Worm (Caenorhabditis elegans) whole organism, L4 larva: ENCODE results near the gene C08B6.18.

Experiments
- R02D3.7 ChIP-seq: fragments of 150-350 bp; sonication (generic microtip); optimal IDR thresholded peaks from 3 replicates; lab custom pipeline; 2014; ENCODE audit warnings: missing biosample characterization, missing genetic modification characterization
- T20F7.1 ChIP-seq: fragments of 200-800 bp; sonication (Bioruptor generic); optimal IDR thresholded peaks from 2 replicates; lab custom pipeline; 2018; ENCODE audit warnings: mild to moderate bottlenecking, missing genetic modification characterization, missing compliant biosample characterization
- ZK546.5 ChIP-seq, 2 experiments: sonication (generic microtip); optimal IDR thresholded peaks; 2 replicates each; lab custom pipeline; 2017; ENCODE audit warnings: missing biosample characterization in 2 of 2, missing genetic modification characterization in 2 of 2
- ama-1 ChIP-seq: fragments of 150-350 bp; optimal IDR thresholded peaks from 2 replicates; lab custom pipeline; 2014; ENCODE audit warnings: inconsistent platforms, mixed read lengths
- attf-4 ChIP-seq: sonication (generic microtip); optimal IDR thresholded peaks from 3 replicates; lab custom pipeline; 2017; ENCODE audit warnings: missing biosample characterization, missing genetic modification characterization
- ceh-62 ChIP-seq: sonication (generic microtip); optimal IDR thresholded peaks from 2 replicates; lab custom pipeline; 2017; ENCODE audit warnings: missing biosample characterization, missing genetic modification characterization
- cey-2 ChIP-seq: sonication (generic microtip); optimal IDR thresholded peaks from 3 replicates; lab custom pipeline; 2017; ENCODE audit warnings: missing genetic modification characterization, mild to moderate bottlenecking, missing compliant biosample characterization, antibody characterized with exemption, borderline replicate concordance; ENCODE audit not compliant: insufficient read depth
- daf-16 ChIP-seq, 3 experiments: sonication (generic microtip); optimal IDR thresholded peaks; 2 replicates each; lab custom pipeline; 2016 to 2017; ENCODE audit warnings: missing genetic modification characterization in 3 of 3, missing genetic modification reagents in 3 of 3, mild to moderate bottlenecking in 2 of 3, missing compliant biosample characterization in 2 of 3, missing biosample characterization in 1 of 3, moderate library complexity in 1 of 3
- daf-19 ChIP-seq: fragments of 200-800 bp; sonication (Bioruptor generic); conservative IDR thresholded peaks from 2 replicates; pipeline ENCODE4 v1.3.6; 2022; ENCODE audit warnings: missing genetic modification characterization, missing compliant biosample characterization
- daf-8 ChIP-seq: fragments of 200-800 bp; sonication (Bioruptor generic); IDR thresholded peaks from 2 replicates; pipeline ENCODE4 v1.3.6; 2022; ENCODE audit warnings: missing genetic modification characterization, missing compliant biosample characterization
- dmd-8 ChIP-seq: fragments of 200-800 bp; sonication (Bioruptor generic); IDR thresholded peaks from 2 replicates; pipeline ENCODE4 v1.3.6; 2022; ENCODE audit warnings: missing genetic modification characterization, missing compliant biosample characterization
- dmd-9 ChIP-seq: fragments of 200-800 bp; sonication (Bioruptor generic); IDR thresholded peaks from 2 replicates; pipeline ENCODE4 v1.3.6; 2022; ENCODE audit warnings: missing genetic modification reagents, missing genetic modification characterization, missing compliant biosample characterization
- egl-27 ChIP-seq: sonication (generic microtip); optimal IDR thresholded peaks from 3 replicates; lab custom pipeline; 2017; ENCODE audit warnings: missing biosample characterization, missing genetic modification reagents, missing genetic modification characterization
- gei-8 ChIP-seq: fragments of 200-800 bp; sonication (Bioruptor generic); optimal IDR thresholded peaks from 2 replicates; lab custom pipeline; 2018; ENCODE audit warnings: mild to moderate bottlenecking, missing genetic modification characterization, missing compliant biosample characterization
- hif-1 ChIP-seq, 2 experiments: sonication (generic microtip); optimal IDR thresholded peaks; 2 replicates each; lab custom pipeline; 2016 to 2017; ENCODE audit warnings: missing compliant biosample characterization in 2 of 2, missing genetic modification characterization in 2 of 2, missing genetic modification reagents in 2 of 2, missing genotype in 2 of 2, mild to moderate bottlenecking in 1 of 2
- hlh-11 ChIP-seq: fragments of 200-800 bp; sonication (Bioruptor generic); optimal IDR thresholded peaks from 2 replicates; lab custom pipeline; 2018; ENCODE audit warnings: mild to moderate bottlenecking, missing genetic modification characterization, missing compliant biosample characterization
- hlh-30 ChIP-seq: sonication (generic microtip); optimal IDR thresholded peaks from 2 replicates; lab custom pipeline; 2017; ENCODE audit warnings: antibody characterized with exemption, mild to moderate bottlenecking, missing genetic modification characterization, missing compliant biosample characterization; ENCODE audit not compliant: insufficient read depth
- lin-29 ChIP-seq: fragments of 200-800 bp; sonication (Bioruptor generic); IDR thresholded peaks from 2 replicates; pipeline ENCODE4 v1.3.6; 2022; ENCODE audit warnings: missing genetic modification reagents, missing genetic modification characterization, missing compliant biosample characterization
- lin-39 ChIP-seq: fragments of 150-350 bp; optimal IDR thresholded peaks from 2 replicates; lab custom pipeline; 2014; ENCODE audit warnings: missing biosample characterization, missing genetic modification reagents, missing genetic modification characterization
- lir-3 ChIP-seq: sonication (generic microtip); optimal IDR thresholded peaks from 2 replicates; lab custom pipeline; 2016; ENCODE audit warnings: mild to moderate bottlenecking, missing genetic modification characterization, missing compliant biosample characterization
- mdl-1 ChIP-seq, 2 experiments: fragments of 150-350 bp in 1 of 2; sonication (generic microtip) in 1 of 2; optimal IDR thresholded peaks; 2 replicates each; lab custom pipeline; 2014 to 2017; ENCODE audit warnings: missing biosample characterization in 2 of 2, missing genetic modification characterization in 2 of 2
- mdt-29 ChIP-seq: fragments of 200-800 bp; sonication (Bioruptor generic); IDR thresholded peaks from 2 replicates; pipeline ENCODE4 v1.3.6; 2022; ENCODE audit warnings: missing genetic modification reagents, missing genetic modification characterization, missing compliant biosample characterization
- mep-1 ChIP-seq: fragments of 150-350 bp; sonication (generic microtip); optimal IDR thresholded peaks from 3 replicates; lab custom pipeline; 2014; ENCODE audit warnings: missing biosample characterization, missing genetic modification characterization
- mes-2 ChIP-seq: sonication (generic microtip); optimal IDR thresholded peaks from 2 replicates; lab custom pipeline; 2016; ENCODE audit warnings: missing genotype, mild to moderate bottlenecking, missing genetic modification characterization, missing compliant biosample characterization; ENCODE audit not compliant: poor library complexity, severe bottlenecking
- mxl-2 ChIP-seq: fragments of 200-800 bp; sonication (Bioruptor generic); conservative IDR thresholded peaks from 2 replicates; pipeline ENCODE4 v1.3.6; 2022; ENCODE audit warnings: missing genetic modification reagents, missing genetic modification characterization, missing compliant biosample characterization
- mxl-3 ChIP-seq: fragments of 200-800 bp; sonication (Bioruptor generic); optimal IDR thresholded peaks from 2 replicates; lab custom pipeline; 2018; ENCODE audit warnings: mild to moderate bottlenecking, missing genetic modification characterization, missing compliant biosample characterization
- nhr-10 ChIP-seq: fragments of 150-350 bp; optimal IDR thresholded peaks from 2 replicates; lab custom pipeline; 2014; ENCODE audit warnings: missing biosample characterization, missing genetic modification characterization
- nhr-102 ChIP-seq: sonication (generic microtip); optimal IDR thresholded peaks from 2 replicates; lab custom pipeline; 2016; ENCODE audit warnings: mild to moderate bottlenecking, missing genetic modification characterization, moderate library complexity, missing compliant biosample characterization
- nhr-111 ChIP-seq: fragments of 200-800 bp; sonication (Bioruptor generic); optimal IDR thresholded peaks from 2 replicates; lab custom pipeline; 2018; ENCODE audit warnings: mild to moderate bottlenecking, missing genetic modification characterization, missing compliant biosample characterization
- nhr-28 ChIP-seq: fragments of 150-350 bp; optimal IDR thresholded peaks from 2 replicates; lab custom pipeline; 2014; ENCODE audit warnings: missing biosample characterization, missing genetic modification characterization
- nhr-6 ChIP-seq: fragments of 150-350 bp; optimal IDR thresholded peaks from 2 replicates; lab custom pipeline; 2014; ENCODE audit warnings: missing biosample characterization, missing genetic modification characterization
- nhr-76 ChIP-seq: fragments of 150-350 bp; optimal IDR thresholded peaks from 2 replicates; lab custom pipeline; 2014; ENCODE audit warnings: missing biosample characterization, missing genetic modification characterization
- pqm-1 ChIP-seq: sonication (generic microtip); optimal IDR thresholded peaks from 2 replicates; lab custom pipeline; 2017; ENCODE audit warnings: missing biosample characterization, missing genetic modification characterization
- saeg-2 ChIP-seq: fragments of 200-800 bp; sonication (Bioruptor generic); IDR thresholded peaks from 2 replicates; pipeline ENCODE4 v1.3.6; 2022; ENCODE audit warnings: missing genetic modification reagents, missing genetic modification characterization, missing compliant biosample characterization
- set-16 ChIP-seq: fragments of 200-800 bp; sonication (Bioruptor generic); IDR thresholded peaks from 2 replicates; pipeline ENCODE4 v1.3.6; 2022; ENCODE audit warnings: missing genetic modification reagents, missing genetic modification characterization, missing compliant biosample characterization
- tra-1 ChIP-seq: fragments of 200-800 bp; sonication (Bioruptor generic); IDR thresholded peaks from 2 replicates; pipeline ENCODE4 v1.3.6; 2022; ENCODE audit warnings: missing genetic modification reagents, missing genetic modification characterization, missing compliant biosample characterization
- unc-62 ChIP-seq, 3 experiments: fragments of 150-350 bp in 1 of 3; sonication (generic microtip); optimal IDR thresholded peaks in 2 of 3; peaks in 1 of 3; 1 replicate in 1 of 3; 2 replicates in 2 of 3; lab custom pipeline; 2014 to 2017; ENCODE audit warnings: missing biosample characterization in 3 of 3, missing genetic modification characterization in 3 of 3, missing genetic modification reagents in 3 of 3, missing genotype in 1 of 3
- zfp-2 ChIP-seq: sonication (generic microtip); optimal IDR thresholded peaks from 2 replicates; lab custom pipeline; 2016; ENCODE audit warnings: mild to moderate bottlenecking, missing genetic modification characterization, missing compliant biosample characterization
- zip-11 ChIP-seq: fragments of 200-800 bp; sonication (Bioruptor generic); IDR thresholded peaks from 2 replicates; pipeline ENCODE4 v1.3.6; 2022; ENCODE audit warnings: missing genetic modification characterization, missing compliant biosample characterization

The C08B6.18 gene

DNA sequence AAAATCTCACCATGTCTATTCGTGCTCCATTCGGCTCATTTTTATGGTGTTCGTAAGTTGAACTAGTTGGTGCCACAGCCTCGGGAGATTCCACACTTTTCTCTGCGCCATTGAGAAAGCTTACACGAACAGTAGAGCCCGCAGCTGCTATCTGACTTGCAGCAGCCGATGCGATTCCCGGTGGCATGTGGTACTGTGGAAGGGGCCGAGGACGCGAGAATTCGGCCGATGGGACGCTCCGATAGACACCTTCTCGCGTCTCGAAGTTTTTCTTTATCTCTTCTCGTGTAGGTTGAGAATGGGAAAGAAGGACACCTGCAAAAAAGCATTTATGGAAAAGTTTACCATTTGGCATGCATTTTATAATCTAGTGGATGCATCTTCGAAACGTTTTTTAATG lies 650 bp downstream of the C08B6.18 start:
- peak; percentile 60; the same call in 1 of the 2 replicates for TF ChIP-seq dmd-8 (GFP tag; lab: Robert Waterston, UW)
- TF ChIP-seq hif-1 (tag; optimal IDR thresholded peaks at IDR 0.05; lab: Kevin White, UChicago), result no peak
- no peak for TF ChIP-seq dmd-9

DNA sequence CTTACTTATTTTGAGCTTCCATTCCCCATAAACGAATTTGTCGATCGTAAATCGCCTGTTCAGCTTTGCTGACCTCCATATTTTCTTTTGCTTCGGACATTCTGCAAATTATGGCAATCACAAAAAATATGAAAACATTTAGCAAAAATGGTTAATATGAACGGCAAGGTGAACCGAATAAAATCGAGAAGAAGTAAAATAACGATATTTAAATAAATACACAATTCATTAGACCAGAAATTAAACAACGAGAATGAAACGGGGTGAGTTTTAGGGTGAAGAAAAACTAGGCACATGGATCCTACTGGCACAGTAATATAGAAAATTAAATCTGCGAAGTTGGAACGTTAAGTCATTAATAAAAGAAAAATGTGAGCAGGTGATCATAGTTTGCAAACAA lies 3.7 kb downstream of the C08B6.18 start, which contains the start of gene aos-1:
Gene aos-1 (minus strand): TSS at position 101 of the 400 bp plus-strand sequence.
- TF ChIP-seq nhr-102, result no peak
- TF ChIP-seq ama-1 (lab: Kevin White, UChicago), result no peak
- no peak for TF ChIP-seq egl-27 (tag; lab: Kevin White, UChicago)
- TF ChIP-seq saeg-2 (GFP tag; lab: Robert Waterston, UW), result no peak
- TF ChIP-seq zfp-2 (tag; lab: Kevin White, UChicago), result no peak
- no peak for TF ChIP-seq mdl-1 (tag; optimal IDR thresholded peaks at IDR 0.05; lab: Kevin White, UChicago)
- no peak for TF ChIP-seq mxl-2 (GFP tag; lab: Robert Waterston, UW)
- no peak for TF ChIP-seq nhr-10 (tag; lab: Kevin White, UChicago)
- TF ChIP-seq, all 104 proteins: peak for 0

DNA sequence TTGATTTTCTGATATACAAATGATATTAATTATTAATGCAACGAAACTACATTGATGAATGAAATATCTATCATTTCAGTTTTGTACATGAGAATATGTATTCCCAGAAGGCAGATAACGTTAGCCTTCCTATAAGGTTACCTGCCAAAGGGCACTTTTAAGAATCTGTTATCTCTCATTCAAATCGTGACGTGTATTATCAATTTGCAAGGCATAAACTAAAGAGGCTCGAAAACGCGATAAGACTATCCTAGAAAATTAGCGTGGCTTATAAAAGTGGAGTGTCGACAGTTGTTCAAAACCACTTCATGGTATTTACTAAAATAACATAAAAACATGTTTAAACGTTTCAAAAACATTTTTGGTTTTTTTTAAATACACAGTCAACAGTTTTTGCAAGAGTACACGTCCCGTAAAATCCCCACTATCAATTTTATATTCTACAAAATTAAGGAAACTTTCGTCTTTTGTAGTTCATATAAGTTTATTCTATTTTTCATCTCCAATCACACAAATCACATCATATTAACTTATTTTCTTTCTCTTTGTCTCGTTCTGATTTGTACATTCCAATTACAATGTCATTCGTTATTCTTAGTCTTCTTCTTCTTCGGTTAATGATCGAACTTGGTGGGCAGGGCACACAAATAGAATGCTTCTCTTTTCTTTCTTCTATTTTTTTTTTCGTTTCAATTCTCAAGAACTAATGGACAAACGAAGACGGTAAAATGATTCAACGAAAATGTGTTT lies 9.0 kb downstream of the C08B6.18 start, which contains the start of gene C08B6.10:
Gene C08B6.10 (plus strand): TSS at position 700 of the 750 bp plus-strand sequence.
- TF ChIP-seq cey-2 (tag; lab: Kevin White, UChicago) (no peak), gei-8 (GFP tag; lab: Kevin White, UChicago) (no peak), daf-16 (GFP tag; optimal IDR thresholded peaks at IDR 0.05; lab: Kevin White, UChicago) (no peak), daf-16 (tag; optimal IDR thresholded peaks at IDR 0.05; lab: Kevin White, UChicago) (peak; percentile 69), pqm-1 (tag; lab: Kevin White, UChicago) (peak; percentile 19), daf-8 (GFP tag; lab: Robert Waterston, UW) (no peak), unc-62 (GFP tag; optimal IDR thresholded peaks at IDR 0.05 in 1 of 2; lab: Kevin White, UChicago) (peak in 1 of 2 experiments; percentile 83), unc-62 (tag; optimal IDR thresholded peaks at IDR 0.05; lab: Kevin White, UChicago) (no peak), mdt-29 (GFP tag; lab: Robert Waterston, UW) (no peak), nhr-6 (no peak), nhr-28 (tag; lab: Kevin White, UChicago) (peak; percentile 21)
- TF ChIP-seq, all 104 proteins: peak for 4

DNA sequence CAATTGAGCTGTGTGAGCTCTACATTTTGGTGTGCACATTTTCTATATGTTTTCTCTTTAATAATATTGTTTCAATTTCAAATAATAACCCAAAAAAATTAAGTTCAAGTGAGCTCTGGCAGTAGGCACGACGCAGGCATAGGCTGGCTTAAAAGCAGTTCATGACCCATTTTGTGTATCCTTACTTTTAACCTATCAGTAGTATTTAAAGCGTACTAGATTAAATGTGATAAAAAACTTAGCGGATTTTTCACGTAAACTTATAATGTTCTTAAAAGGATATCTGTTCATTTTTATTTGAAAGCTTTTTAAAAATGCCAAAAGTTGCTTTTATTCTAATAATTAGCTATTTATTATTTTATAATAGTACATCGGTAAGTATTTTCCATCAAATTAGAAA lies 10.6 kb downstream of the C08B6.18 start, which contains the start of gene C08B6.6:
Gene C08B6.6 (plus strand): TSS at position 301 of the 400 bp plus-strand sequence.
- TF ChIP-seq lin-29, result no peak
- TF ChIP-seq R02D3.7 (tag; lab: Kevin White, UChicago), result no peak
- TF ChIP-seq set-16 (GFP tag; lab: Robert Waterston, UW), result no peak
- TF ChIP-seq nhr-76 (tag; lab: Kevin White, UChicago), result no peak
- TF ChIP-seq unc-62 (GFP tag; optimal IDR thresholded peaks at IDR 0.05 in 1 of 2; lab: Kevin White, UChicago), result no peak
- no peak for TF ChIP-seq unc-62 (tag; optimal IDR thresholded peaks at IDR 0.05; lab: Kevin White, UChicago)
- TF ChIP-seq, all 104 proteins: peak for 0

DNA sequence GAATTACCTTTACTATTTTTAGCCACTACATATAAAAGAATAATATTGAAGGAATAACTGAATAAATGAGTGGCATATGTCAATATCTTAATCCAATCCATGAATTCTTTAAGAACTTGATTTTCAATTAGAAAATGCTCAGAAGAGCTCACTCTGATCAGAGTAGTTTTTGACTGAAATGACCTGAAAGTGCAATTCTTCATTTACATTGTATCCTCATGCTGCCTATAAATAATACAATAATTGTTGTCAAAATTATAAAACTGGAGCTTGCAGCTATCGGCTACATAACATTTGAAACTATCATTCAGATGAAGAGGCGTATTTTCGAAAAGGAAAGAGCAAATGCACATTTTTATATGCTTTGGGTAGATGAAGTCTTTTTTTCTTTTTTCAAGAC lies 11.3 kb downstream of the C08B6.18 start, which contains the start of gene srxa-19:
Gene srxa-19 (minus strand): TSS at position 101 of the 400 bp plus-strand sequence.
- TF ChIP-seq lir-3 (tag; lab: Kevin White, UChicago), result no peak

DNA sequence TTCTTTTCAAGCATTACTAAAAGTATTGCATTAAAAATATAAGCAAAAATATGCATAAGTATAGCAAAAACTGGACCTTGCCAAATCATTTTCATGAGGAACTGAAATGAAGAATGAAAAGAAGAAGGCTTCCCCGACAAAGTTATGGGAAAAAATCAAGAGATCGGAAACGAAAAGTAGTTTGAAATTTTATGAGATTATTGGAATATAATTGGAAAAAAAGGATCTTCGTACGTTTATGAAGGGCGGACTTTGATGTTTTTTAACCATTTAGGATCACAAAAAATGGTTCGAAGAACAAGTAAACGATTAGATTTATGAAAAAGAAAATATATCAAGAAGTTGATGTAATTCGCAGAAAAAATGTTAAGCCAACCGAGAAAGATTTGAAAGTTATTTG lies 13.0 kb downstream of the C08B6.18 start, which contains the start of gene srxa-18:
Gene srxa-18 (minus strand): TSS at position 100 of the 400 bp plus-strand sequence.
- TF ChIP-seq T20F7.1 (GFP tag; lab: Kevin White, UChicago), result no peak
- no peak for TF ChIP-seq mxl-3 (GFP tag; lab: Kevin White, UChicago)
- no peak for TF ChIP-seq mep-1 (tag; lab: Kevin White, UChicago)
- TF ChIP-seq daf-19 (GFP tag; lab: Robert Waterston, UW), result no peak
- no peak for TF ChIP-seq ZK546.5 (tag; optimal IDR thresholded peaks at IDR 0.05; lab: Kevin White, UChicago)
- no peak for TF ChIP-seq nhr-111 (GFP tag; lab: Kevin White, UChicago)
- TF ChIP-seq R02D3.7 (tag; lab: Kevin White, UChicago), result no peak
- no peak for TF ChIP-seq attf-4 (tag; lab: Kevin White, UChicago)
- no peak for TF ChIP-seq lin-39 (tag; lab: Kevin White, UChicago)
- TF ChIP-seq zip-11, result no peak
- no peak for TF ChIP-seq mes-2 (tag; lab: Kevin White, UChicago)
- TF ChIP-seq hlh-30 (tag; lab: Kevin White, UChicago), result no peak
- no peak for TF ChIP-seq tra-1
- no peak for TF ChIP-seq hlh-11 (tag; lab: Kevin White, UChicago)
- no peak for TF ChIP-seq ceh-62 (tag; lab: Kevin White, UChicago)
